Worm (Caenorhabditis elegans) whole organism, dauer: ENCODE data around the gene K08H2.7.

ENCODE experiments used
- unc-62 ChIP-seq: sonication (generic microtip); optimal IDR thresholded peaks from 2 replicates; lab custom pipeline; 2017; ENCODE audit warnings: missing biosample characterization, missing genetic modification reagents, missing genetic modification characterization

K08H2.7 gene

DNA sequence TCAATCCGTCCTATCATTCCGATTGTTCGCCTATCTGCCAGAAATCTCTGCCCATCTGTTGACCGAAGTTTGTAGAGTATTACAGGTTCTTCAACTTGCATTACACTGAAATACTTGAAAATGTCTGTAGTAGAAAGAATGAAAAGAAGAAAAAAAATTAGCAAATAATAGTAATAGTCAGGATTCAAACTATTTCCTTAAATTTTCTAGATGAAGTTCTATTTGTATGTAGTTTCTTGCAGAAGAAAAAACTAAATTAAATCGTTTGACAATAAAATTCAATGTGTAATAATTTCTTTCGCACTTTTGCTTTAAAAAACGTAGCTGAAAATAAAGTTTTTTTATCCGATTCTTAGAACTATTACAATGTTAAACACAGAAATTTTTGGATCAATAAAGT lies 23.6 kb downstream of the K08H2.7 start, which contains the start of gene skr-19:
TSS of gene skr-19 (minus strand) at position 101 of the 400 bp plus-strand sequence.
- TF ChIP-seq unc-62 (GFP tag; lab: Kevin White, UChicago), result no peak

DNA sequence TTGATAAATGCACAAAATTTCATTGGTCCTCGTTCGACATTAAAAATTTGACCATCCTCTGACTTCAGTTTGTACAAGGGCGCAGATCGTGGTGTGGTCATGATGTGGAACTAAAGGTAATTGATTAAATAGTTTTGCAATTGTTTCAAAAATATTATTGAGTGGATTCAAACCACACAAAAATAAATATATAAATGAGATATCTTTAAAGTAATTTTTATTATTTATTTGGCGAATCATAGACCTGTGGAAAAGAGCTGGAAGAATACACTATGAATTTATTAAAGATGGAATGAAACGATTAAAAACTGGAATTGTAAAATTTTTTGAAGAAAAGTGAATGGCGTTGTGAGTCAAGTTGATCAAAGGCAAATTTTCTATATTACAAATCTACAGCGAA lies 24.8 kb downstream of the K08H2.7 start, which contains the start of gene skr-20:
TSS of gene skr-20 (minus strand) at position 101 of the 400 bp plus-strand sequence.
- TF ChIP-seq unc-62 (GFP tag; lab: Kevin White, UChicago), result no peak

DNA sequence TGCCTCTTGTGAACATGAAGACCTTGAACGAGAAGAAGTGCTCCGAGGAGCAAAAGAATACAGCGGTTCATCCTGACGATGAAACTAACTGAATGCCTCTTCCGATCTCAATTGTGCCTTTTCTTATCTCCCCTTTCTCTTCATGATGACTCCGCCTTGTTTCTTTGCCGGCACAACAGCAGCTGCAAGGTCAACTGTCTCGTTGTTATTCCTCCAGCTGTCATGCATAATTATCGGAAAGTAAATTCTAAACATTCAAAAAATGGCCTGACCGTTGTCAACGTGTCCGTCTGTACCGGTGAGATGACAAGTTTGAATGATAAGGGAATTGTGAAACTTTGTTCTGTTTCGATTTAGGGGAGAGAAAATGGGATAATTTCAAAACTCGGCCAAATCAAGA lies 26.9 kb downstream of the K08H2.7 start, which contains the start of gene asp-4:
TSS of gene asp-4 (minus strand) at position 106 of the 400 bp plus-strand sequence.
- TF ChIP-seq unc-62 (GFP tag; lab: Kevin White, UChicago), result no peak

DNA sequence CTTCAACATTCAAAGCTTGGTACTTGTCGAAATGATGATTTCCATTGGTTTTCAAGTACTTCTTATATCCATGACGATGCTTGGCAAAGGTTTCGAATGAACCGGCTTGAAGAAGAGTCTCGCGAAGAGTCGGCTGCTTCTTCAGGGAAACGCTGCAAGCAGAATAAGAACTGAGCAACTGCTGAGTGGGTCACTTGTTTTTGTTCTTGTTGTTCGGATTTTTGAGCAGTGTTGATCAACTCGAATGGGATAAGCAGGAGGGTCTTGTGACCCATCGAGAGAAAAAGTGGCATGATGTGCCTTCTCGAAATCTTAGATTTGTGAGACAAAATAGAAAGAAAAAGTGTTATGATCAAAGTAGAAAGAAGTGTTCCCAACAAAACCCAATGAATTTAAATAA lies 27.6 kb downstream of the K08H2.7 start:
- no peak for TF ChIP-seq unc-62 (GFP tag; lab: Kevin White, UChicago)

DNA sequence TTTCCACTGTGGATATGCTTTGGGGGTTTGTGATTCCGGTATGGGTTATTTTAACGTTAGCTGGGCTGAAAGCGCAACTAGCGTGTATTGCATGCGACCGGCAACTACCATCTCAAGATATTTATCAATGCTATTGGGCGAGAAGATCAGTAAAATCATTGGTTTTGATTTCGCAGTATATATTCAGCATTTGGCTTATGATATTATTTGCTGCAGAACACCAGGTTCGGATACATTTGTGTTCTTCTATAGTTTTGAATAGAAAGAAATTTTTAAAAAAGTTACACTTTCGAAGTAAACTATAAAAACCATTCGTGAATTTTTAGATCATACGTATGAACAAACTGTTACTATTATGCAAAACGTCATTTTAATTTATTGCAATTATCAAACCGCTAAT lies 30.3 kb downstream of the K08H2.7 start:
- no peak for TF ChIP-seq unc-62 (GFP tag; lab: Kevin White, UChicago)

DNA sequence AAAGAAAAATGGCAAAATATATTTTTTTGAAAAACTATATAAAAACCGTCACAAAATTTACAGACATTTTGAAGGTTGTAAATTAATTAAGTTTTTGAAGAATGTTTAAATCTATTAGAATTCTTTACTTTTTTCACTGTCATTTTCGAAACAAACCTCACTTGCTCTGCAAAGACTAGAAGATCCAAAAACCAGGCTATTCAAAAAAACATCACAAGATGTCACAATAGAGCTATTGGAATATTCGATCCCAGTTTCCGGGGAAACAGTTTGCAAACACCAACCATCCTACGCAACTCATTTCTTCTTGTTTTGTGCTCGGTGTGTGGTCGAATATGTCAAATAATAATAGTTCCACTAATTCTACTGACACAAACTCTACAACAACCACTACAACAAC lies 31.4 kb downstream of the K08H2.7 start, which contains the start of gene R12H7.4:
TSS of gene R12H7.4 (plus strand) at position 301 of the 400 bp plus-strand sequence.
- no peak for TF ChIP-seq unc-62 (GFP tag; lab: Kevin White, UChicago)

DNA sequence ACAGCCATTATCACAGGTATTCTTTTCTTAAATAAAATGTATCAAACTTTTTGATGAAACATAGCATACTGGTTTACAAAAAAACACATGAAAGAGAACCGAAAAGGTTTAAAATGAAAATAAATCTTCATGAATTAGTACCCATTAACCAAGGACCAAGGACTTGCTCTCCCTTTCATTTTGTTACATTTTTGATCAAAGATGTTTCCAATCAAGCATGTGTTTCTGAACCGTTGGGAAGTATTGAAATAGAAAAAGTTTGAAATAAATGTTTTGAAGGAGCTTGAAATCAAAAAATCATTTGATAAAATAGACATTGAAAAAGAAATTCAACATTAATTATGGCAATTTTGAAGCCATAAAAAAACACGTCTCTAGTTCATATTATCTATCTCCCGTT lies 35.7 kb downstream of the K08H2.7 start:
- TF ChIP-seq unc-62 (GFP tag; lab: Kevin White, UChicago), result no peak

DNA sequence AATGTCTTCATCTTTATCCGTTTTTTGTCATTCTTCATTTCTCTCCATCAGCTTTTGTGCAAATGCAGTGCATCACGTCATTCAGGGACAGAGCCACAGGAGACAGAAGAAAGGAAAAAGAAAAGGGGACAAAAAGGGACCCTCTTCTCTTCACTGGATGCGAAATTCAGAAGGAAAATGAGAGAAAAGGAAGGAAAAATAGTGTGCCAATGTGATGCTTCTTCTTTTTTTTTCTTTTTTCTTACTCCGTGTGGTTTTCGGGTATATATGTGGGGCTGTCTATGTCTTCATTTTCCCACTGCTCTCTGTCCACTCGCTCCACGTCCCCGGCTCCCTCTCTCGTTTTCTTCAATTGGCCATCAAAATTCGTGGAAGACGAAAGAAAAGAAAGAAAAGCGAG lies 37.8 kb downstream of the K08H2.7 start:
- no peak for TF ChIP-seq unc-62 (GFP tag; lab: Kevin White, UChicago)

DNA sequence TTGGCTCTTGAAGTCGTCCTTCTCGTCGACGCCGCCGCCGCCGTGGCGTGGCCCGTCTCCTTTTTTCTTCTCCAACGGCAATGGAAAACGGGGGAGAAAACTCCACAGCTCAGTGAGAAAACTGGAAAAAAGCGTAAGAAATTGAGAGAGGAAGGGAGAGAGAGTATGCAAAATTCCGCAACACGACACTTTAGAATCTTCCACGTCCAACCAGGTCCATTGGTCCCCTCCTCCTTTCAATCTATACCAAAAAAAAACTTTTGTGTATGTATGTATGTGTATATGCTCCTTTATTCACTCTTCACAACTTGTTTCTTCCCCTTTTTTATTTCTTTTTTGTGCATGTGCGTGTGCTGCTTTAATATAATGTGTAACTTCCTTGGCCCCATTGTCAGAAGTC lies 39.2 kb downstream of the K08H2.7 start:
- TF ChIP-seq unc-62 (GFP tag; lab: Kevin White, UChicago), result no peak

DNA sequence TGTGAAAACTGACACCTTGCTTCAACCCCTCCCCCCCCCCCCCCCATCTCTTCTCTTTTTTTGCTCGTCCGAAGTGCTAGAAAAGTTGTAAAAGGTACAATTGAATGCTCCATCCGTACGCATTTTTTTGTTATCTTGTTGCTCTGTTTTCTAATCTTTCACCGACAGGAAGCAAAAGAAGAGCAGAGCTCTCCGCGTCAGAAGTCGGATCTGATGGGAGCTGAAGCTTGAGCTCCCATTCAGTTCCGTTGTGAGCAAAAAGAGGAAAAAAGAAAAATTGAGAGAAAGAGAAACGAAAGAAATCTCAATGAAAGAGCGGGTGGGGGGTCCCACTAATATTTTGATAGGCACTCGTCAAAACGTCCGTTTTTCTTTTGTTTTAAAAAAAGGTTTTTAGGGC lies 41.3 kb downstream of the K08H2.7 start:
- no peak for TF ChIP-seq unc-62 (GFP tag; lab: Kevin White, UChicago)

DNA sequence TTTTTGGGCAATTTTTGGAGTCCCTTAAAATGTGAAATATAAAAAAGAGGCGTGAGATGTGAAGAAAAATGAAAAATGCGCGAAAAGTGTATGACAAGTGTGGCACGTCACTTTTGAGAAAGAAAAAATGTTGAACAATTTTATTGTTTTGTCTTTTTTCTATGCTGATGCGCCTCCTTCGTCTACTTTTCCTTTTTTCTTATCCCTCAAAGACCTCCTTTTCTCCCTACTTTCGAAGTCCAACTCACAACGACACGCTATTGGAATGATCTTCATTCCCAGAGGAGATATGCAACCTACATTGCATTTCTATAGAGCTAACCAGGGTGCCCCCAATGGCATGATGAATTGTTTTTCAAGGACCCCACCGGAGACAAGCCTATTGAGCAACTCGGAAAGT lies 42.2 kb downstream of the K08H2.7 start:
- TF ChIP-seq unc-62 (GFP tag; lab: Kevin White, UChicago), result no peak

DNA sequence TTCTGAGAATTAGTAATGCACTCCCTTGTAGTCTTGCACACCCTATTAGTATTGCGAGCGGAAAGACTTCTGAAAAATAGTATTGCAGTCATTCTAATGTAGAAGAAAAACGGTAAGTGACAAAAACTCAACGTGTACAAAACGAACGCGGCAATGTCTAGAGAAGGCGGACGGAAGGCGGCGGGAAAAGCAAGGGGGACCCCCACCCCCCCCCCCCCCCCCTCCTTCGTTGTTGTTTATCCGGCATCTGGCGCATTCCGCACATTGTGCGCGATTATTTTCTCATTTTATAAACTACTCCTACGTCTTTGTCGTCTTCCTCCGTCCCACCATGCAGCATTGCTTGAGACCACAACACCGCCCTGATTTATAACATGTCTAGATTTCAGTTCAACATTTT lies 45.9 kb downstream of the K08H2.7 start:
- TF ChIP-seq unc-62 (GFP tag; lab: Kevin White, UChicago), result no peak

DNA sequence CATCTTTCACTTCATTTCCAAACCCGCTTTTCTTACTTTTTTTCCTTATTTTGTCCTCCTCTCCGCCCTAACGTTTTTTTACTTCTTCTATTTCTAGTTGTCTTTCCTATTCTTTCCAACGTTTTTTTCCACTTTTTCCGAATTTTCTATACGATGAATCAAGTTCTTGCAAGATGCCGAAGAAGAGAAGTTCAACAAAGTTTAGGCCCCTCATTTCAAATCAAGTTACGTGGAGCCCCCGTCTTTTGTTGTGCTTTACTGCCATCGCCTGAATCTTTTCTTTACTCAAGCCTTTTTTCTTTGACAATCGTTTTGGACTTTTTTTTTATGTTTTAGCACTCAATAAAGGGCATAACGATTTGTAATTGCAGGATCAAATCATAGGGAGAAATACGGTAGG lies 46.8 kb downstream of the K08H2.7 start, which contains the start of gene unc-9:
TSS of gene unc-9 (plus strand) at position 370 of the 400 bp plus-strand sequence.
- no peak for TF ChIP-seq unc-62 (GFP tag; lab: Kevin White, UChicago)

DNA sequence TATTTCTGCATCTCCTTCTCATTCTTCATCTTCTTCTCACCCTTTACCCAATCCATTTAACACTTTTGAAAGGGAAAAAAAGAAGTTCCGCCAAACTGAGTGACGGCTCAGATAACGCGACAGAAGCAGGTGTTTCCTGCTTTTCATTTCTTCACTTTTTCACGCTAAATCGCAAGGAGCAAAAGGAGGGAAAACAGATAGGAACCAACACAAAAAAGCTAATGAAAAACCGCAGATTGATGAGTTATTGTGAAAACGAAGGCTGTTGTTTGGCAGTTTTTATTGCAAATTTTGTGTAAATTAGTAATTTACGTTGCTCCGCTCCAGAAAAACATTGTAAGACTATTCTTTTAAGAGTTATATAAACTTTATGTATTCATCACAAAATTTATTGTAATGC lies 47.9 kb downstream of the K08H2.7 start:
- no peak for TF ChIP-seq unc-62 (GFP tag; lab: Kevin White, UChicago)

DNA sequence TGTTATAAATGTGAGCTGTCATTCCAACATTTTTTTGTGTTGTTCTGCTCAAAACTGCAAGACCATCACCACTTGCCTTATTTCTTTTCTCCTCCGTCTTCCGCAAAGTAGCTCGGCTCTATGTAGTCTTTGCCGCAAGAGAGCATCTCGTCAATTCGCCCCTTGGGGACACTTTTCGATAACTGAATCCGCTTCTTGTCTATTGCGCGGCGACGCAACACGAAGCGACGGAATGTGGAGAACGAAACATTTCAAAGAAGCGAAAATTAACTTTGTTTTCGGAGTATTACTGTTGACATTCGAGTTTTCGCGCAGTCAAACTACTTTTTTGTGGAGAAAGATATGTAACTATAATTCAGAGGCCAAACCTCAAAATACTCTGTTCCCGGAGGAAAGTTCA lies 50.1 kb downstream of the K08H2.7 start:
- TF ChIP-seq unc-62 (GFP tag; lab: Kevin White, UChicago), result no peak
